Fruit fly (Drosophila melanogaster) whole organism, embryonic: Measurements from ENCODE around the gene CG32313.

Experiments
- Asciz ChIP-seq: fragments of 200-800 bp; sonication (Bioruptor generic); optimal IDR thresholded peaks from 2 replicates; lab custom pipeline; 2017; ENCODE audit warnings: missing biosample characterization, mild to moderate bottlenecking, missing genetic modification characterization, missing genetic modification reagents
- Atf-2 ChIP-seq: fragments of 200-800 bp; sonication (Bioruptor generic); optimal IDR thresholded peaks from 2 replicates; lab custom pipeline; 2016; ENCODE audit warnings: missing biosample characterization, missing genetic modification characterization
- B-H1 ChIP-seq: fragments of 200-800 bp; sonication (Bioruptor generic); IDR thresholded peaks from 3 replicates; pipeline ENCODE4 v1.3.6; 2022; ENCODE audit warnings: missing biosample characterization, missing genetic modification characterization
- CG10366 ChIP-seq: fragments of 200-800 bp; sonication (Bioruptor generic); IDR thresholded peaks from 2 replicates; pipeline ENCODE4 v1.3.6; 2022; ENCODE audit warnings: missing biosample characterization, missing genetic modification characterization
- CG11085 ChIP-seq: fragments of 200-800 bp; sonication (Bioruptor generic); IDR thresholded peaks from 2 replicates; pipeline ENCODE4 v1.3.6; 2022; ENCODE audit warnings: missing biosample characterization, missing genetic modification characterization
- CG11504 ChIP-seq: fragments of 200-800 bp; sonication (Bioruptor generic); optimal IDR thresholded peaks from 3 replicates; lab custom pipeline; 2019; ENCODE audit warnings: missing biosample characterization, mild to moderate bottlenecking, missing genetic modification characterization, moderate library complexity
- CG12391 ChIP-seq: fragments of 200-800 bp; sonication (Bioruptor generic); optimal IDR thresholded peaks from 3 replicates; lab custom pipeline; 2018; ENCODE audit warnings: missing biosample characterization, mild to moderate bottlenecking, missing genetic modification characterization, moderate library complexity
- CG12942 ChIP-seq: fragments of 200-800 bp; sonication (Bioruptor generic); optimal IDR thresholded peaks from 3 replicates; lab custom pipeline; 2016; ENCODE audit warnings: missing biosample characterization, missing genetic modification characterization
- CG13296 ChIP-seq: fragments of 200-800 bp; sonication (Bioruptor generic); optimal IDR thresholded peaks from 3 replicates; lab custom pipeline; 2018; ENCODE audit warnings: missing biosample characterization, mild to moderate bottlenecking, missing genetic modification characterization
- CG14441 ChIP-seq: fragments of 200-800 bp; sonication (Bioruptor generic); IDR thresholded peaks from 2 replicates; pipeline ENCODE4 v1.3.6; 2022; ENCODE audit warnings: missing biosample characterization, missing genetic modification characterization
- CG14965 ChIP-seq: fragments of 200-800 bp; sonication (Bioruptor generic); optimal IDR thresholded peaks from 2 replicates; lab custom pipeline; 2016; ENCODE audit warnings: missing biosample characterization, missing genetic modification characterization, borderline replicate concordance
- CG15269 ChIP-seq: fragments of 200-800 bp; sonication (Bioruptor generic); optimal IDR thresholded peaks from 2 replicates; lab custom pipeline; 2018; ENCODE audit warnings: missing biosample characterization, mild to moderate bottlenecking, missing genetic modification characterization, moderate library complexity
- CG1602 ChIP-seq: fragments of 200-800 bp; sonication (Bioruptor generic); optimal IDR thresholded peaks from 3 replicates; lab custom pipeline; 2016; ENCODE audit warnings: missing biosample characterization, missing genetic modification characterization
- CG16863 ChIP-seq: fragments of 200-800 bp; sonication (Bioruptor generic); optimal IDR thresholded peaks from 3 replicates; lab custom pipeline; 2016; ENCODE audit warnings: missing biosample characterization, missing genetic modification characterization
- CG17829 ChIP-seq: fragments of 200-800 bp; optimal IDR thresholded peaks from 2 replicates; lab custom pipeline; 2019; ENCODE audit warnings: missing biosample characterization, mild to moderate bottlenecking, missing genetic modification characterization, moderate library complexity
- CG1792 ChIP-seq: fragments of 200-800 bp; sonication (Bioruptor generic); optimal IDR thresholded peaks from 2 replicates; lab custom pipeline; 2016; ENCODE audit warnings: missing biosample characterization, missing genetic modification characterization
- CG32532 ChIP-seq: fragments of 200-800 bp; sonication (Bioruptor generic); IDR thresholded peaks from 2 replicates; pipeline ENCODE4 v1.3.6; 2022; ENCODE audit warnings: missing biosample characterization, missing genetic modification characterization
- CG3281 ChIP-seq: fragments of 200-800 bp; sonication (Bioruptor generic); optimal IDR thresholded peaks from 3 replicates; lab custom pipeline; 2017; ENCODE audit warnings: missing biosample characterization, mild to moderate bottlenecking, missing genetic modification characterization
- CG3407 ChIP-seq: fragments of 200-800 bp; sonication (Bioruptor generic); optimal IDR thresholded peaks from 2 replicates; lab custom pipeline; 2018; ENCODE audit warnings: missing biosample characterization, mild to moderate bottlenecking, missing genetic modification characterization
- CG43689 ChIP-seq: fragments of 200-800 bp; sonication (Bioruptor generic); IDR thresholded peaks from 2 replicates; pipeline ENCODE4 v1.3.6; 2022; ENCODE audit warnings: missing biosample characterization, missing genetic modification characterization
- CG4707 ChIP-seq: fragments of 200-800 bp; sonication (Bioruptor generic); optimal IDR thresholded peaks from 2 replicates; lab custom pipeline; 2018; ENCODE audit warnings: missing biosample characterization, mild to moderate bottlenecking, missing genetic modification characterization, moderate library complexity
- CG7357 ChIP-seq: fragments of 200-800 bp; sonication (Bioruptor generic); IDR thresholded peaks from 3 replicates; pipeline ENCODE4 v1.3.6; 2022; ENCODE audit warnings: missing biosample characterization, missing genetic modification characterization
- CG7372 ChIP-seq: fragments of 200-800 bp; sonication (Bioruptor generic); IDR thresholded peaks from 2 replicates; pipeline ENCODE4 v1.3.6; 2022; ENCODE audit warnings: missing biosample characterization, missing genetic modification characterization
- CG8944 ChIP-seq: fragments of 200-800 bp; sonication (Bioruptor generic); optimal IDR thresholded peaks from 3 replicates; lab custom pipeline; 2016; ENCODE audit warnings: missing biosample characterization, missing genetic modification characterization
- D19B ChIP-seq: fragments of 200-800 bp; sonication (Bioruptor generic); optimal IDR thresholded peaks from 2 replicates; lab custom pipeline; 2017; ENCODE audit warnings: missing biosample characterization, mild to moderate bottlenecking, missing genetic modification characterization
- Deaf1 ChIP-seq: fragments of 200-800 bp; optimal IDR thresholded peaks from 3 replicates; lab custom pipeline; 2019; ENCODE audit warnings: missing biosample characterization, mild to moderate bottlenecking, missing genetic modification characterization, moderate library complexity
- Dip2 ChIP-seq: fragments of 200-800 bp; sonication (Bioruptor generic); IDR thresholded peaks from 2 replicates; pipeline ENCODE4 v1.3.6; 2022; ENCODE audit warnings: missing biosample characterization, missing genetic modification characterization
- Dll ChIP-seq: fragments of 200-800 bp; sonication (Bioruptor generic); IDR thresholded peaks from 4 replicates; pipeline ENCODE4 v1.3.6; 2022; ENCODE audit warnings: missing biosample characterization, missing genetic modification characterization; ENCODE audit not compliant: partially characterized antibody
- Fer1 ChIP-seq: fragments of 200-800 bp; sonication (Bioruptor generic); optimal IDR thresholded peaks from 2 replicates; lab custom pipeline; 2017; ENCODE audit warnings: missing biosample characterization, mild to moderate bottlenecking, missing genetic modification characterization
- HLH3B ChIP-seq: fragments of 200-800 bp; sonication (Bioruptor generic); IDR thresholded peaks from 2 replicates; pipeline ENCODE4 v1.3.6; 2022; ENCODE audit warnings: missing biosample characterization, missing genetic modification characterization
- Hand ChIP-seq: fragments of 200-800 bp; sonication (Bioruptor generic); optimal IDR thresholded peaks from 2 replicates; lab custom pipeline; 2017; ENCODE audit warnings: mild to moderate bottlenecking, missing biosample characterization, missing genetic modification reagents, missing genetic modification characterization
- MTF-1 ChIP-seq: fragments of 200-800 bp; sonication (Bioruptor generic); optimal IDR thresholded peaks from 2 replicates; lab custom pipeline; 2018; ENCODE audit warnings: missing biosample characterization, mild to moderate bottlenecking, missing genetic modification characterization, borderline replicate concordance
- Pdp1 ChIP-seq, 2 experiments: fragments of 200-800 bp; sonication (Bioruptor generic); optimal IDR thresholded peaks; 3 replicates each; lab custom pipeline; 2016; ENCODE audit warnings: missing biosample characterization in 2 of 2, missing genetic modification characterization in 2 of 2, mild to moderate bottlenecking in 1 of 2, moderate library complexity in 1 of 2
- Sox100B ChIP-seq: fragments of 200-800 bp; sonication (Bioruptor generic); optimal IDR thresholded peaks from 3 replicates; lab custom pipeline; 2018; ENCODE audit warnings: missing biosample characterization, mild to moderate bottlenecking, missing genetic modification characterization
- Sry-β ChIP-seq: fragments of 200-800 bp; sonication (Bioruptor generic); optimal IDR thresholded peaks from 2 replicates; lab custom pipeline; 2018; ENCODE audit warnings: missing biosample characterization, mild to moderate bottlenecking, missing genetic modification characterization, moderate library complexity
- Ssrp ChIP-seq: fragments of 200-800 bp; sonication (Bioruptor generic); optimal IDR thresholded peaks from 2 replicates; lab custom pipeline; 2018; ENCODE audit warnings: missing biosample characterization, mild to moderate bottlenecking, missing genetic modification characterization, moderate library complexity
- Taf1 ChIP-seq: fragments of 200-800 bp; sonication (Bioruptor generic); IDR thresholded peaks from 2 replicates; pipeline ENCODE4 v1.3.6; 2022; ENCODE audit warnings: missing biosample characterization, missing genetic modification characterization
- bcd ChIP-seq: fragments of 200-800 bp; sonication (Bioruptor generic); optimal IDR thresholded peaks from 2 replicates; lab custom pipeline; 2017; ENCODE audit warnings: missing biosample characterization, mild to moderate bottlenecking, missing genetic modification characterization
- br ChIP-seq: fragments of >200 bp; optimal IDR thresholded peaks from 2 replicates; lab custom pipeline; 2017
- esg ChIP-seq: fragments of 200-800 bp; sonication (Bioruptor generic); conservative IDR thresholded peaks from 2 replicates; pipeline ENCODE4 v1.3.6; 2022; ENCODE audit warnings: missing biosample characterization, missing genetic modification characterization
- gcm ChIP-seq: fragments of 200-800 bp; sonication (Bioruptor generic); optimal IDR thresholded peaks from 2 replicates; lab custom pipeline; 2019; ENCODE audit warnings: missing biosample characterization, mild to moderate bottlenecking, missing genetic modification characterization, moderate library complexity
- gfzf ChIP-seq: fragments of 200-800 bp; sonication (Bioruptor generic); optimal IDR thresholded peaks from 2 replicates; lab custom pipeline; 2016; ENCODE audit warnings: missing biosample characterization, mild to moderate bottlenecking, missing genetic modification characterization, moderate library complexity
- hth ChIP-seq: fragments of >200 bp; optimal IDR thresholded peaks from 2 replicates; lab custom pipeline; 2017; ENCODE audit warnings: inconsistent platforms
- klu ChIP-seq: fragments of 200-800 bp; sonication (Bioruptor generic); IDR thresholded peaks from 2 replicates; pipeline ENCODE4 v1.3.6; 2022; ENCODE audit warnings: missing biosample characterization, missing genetic modification characterization
- maf-S ChIP-seq: fragments of 200-800 bp; sonication (Bioruptor generic); optimal IDR thresholded peaks from 2 replicates; lab custom pipeline; 2016; ENCODE audit warnings: missing biosample characterization, missing genetic modification characterization
- pho ChIP-seq: fragments of 200-800 bp; sonication (Bioruptor generic); optimal IDR thresholded peaks from 2 replicates; lab custom pipeline; 2016; ENCODE audit warnings: missing biosample characterization, missing genetic modification characterization
- rib ChIP-seq: fragments of 200-800 bp; sonication (Bioruptor generic); IDR thresholded peaks from 2 replicates; pipeline ENCODE4 v1.3.6; 2022; ENCODE audit warnings: missing biosample characterization, missing genetic modification characterization
- schlank ChIP-seq: fragments of 200-800 bp; sonication (Bioruptor generic); optimal IDR thresholded peaks from 2 replicates; lab custom pipeline; 2018; ENCODE audit warnings: missing biosample characterization, mild to moderate bottlenecking, missing genetic modification characterization
- trh ChIP-seq: fragments of 200-800 bp; sonication (Bioruptor generic); optimal IDR thresholded peaks from 2 replicates; lab custom pipeline; 2016; ENCODE audit warnings: missing biosample characterization, missing genetic modification characterization
- unpg ChIP-seq: fragments of 200-800 bp; sonication (Bioruptor generic); optimal IDR thresholded peaks from 3 replicates; lab custom pipeline; 2018; ENCODE audit warnings: missing biosample characterization, mild to moderate bottlenecking, missing genetic modification characterization, moderate library complexity

CG32313 gene

DNA sequence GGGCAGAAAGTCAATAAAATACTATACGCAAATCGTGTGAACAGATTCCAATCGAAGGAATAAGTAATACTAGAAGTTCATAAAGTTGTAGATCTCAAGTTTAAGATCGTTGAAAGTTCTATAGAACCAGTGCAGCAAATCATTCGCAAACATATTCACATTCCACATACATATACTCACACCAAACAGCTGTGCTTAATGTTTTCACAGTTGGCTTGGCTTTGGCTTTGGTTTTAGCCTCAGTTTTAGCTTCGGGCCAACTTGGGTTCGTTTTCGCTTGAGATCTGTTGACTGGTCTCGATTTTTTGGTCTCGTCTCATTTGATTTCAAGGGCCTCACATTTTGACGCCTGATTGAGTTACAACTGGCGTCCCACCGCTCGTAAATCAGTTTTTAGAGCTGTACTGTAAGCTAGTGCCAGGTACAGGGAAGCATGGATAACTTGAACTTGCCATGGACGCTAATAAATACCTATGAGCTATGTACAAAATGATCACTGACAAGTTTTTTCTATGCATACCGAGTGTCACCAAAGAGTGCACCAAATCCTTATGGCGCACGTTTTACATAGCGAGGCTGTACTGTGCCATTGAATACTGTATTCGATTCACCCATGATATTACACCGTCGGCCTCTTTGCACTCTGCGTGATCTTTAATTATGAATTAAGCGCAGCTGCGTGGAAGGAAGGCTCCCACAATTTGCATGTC is 41.8 kb upstream of the CG32313 start (continued):
- TF ChIP-seq esg (GFP tag; lab: Robert Waterston, UW) (peak; percentile 86), D19B (GFP tag; lab: Kevin White, UChicago) (peak; percentile 62), CG43689 (GFP tag; lab: Robert Waterston, UW) (peak; percentile 78), CG12391 (tag; lab: Kevin White, UChicago) (peak; percentile 62), CG4707 (peak; percentile 46), pho (GFP tag; lab: Kevin White, UChicago) (peak; percentile 75), bcd (peak; percentile 75), br (lab: Kevin White, UChicago) (no peak), CG3407 (GFP tag; lab: Kevin White, UChicago) (peak; percentile 24), Deaf1 (tag; lab: Kevin White, UChicago) (peak; percentile 45), maf-S (GFP tag; lab: Kevin White, UChicago) (peak; percentile 77), CG17829 (tag; lab: Kevin White, UChicago) (peak; percentile 67), HLH3B (GFP tag; lab: Robert Waterston, UW) (peak; percentile 88), B-H1 (GFP tag; lab: Robert Waterston, UW) (peak; percentile 80), CG10366 (GFP tag; lab: Robert Waterston, UW) (peak; percentile 87), CG13296 (GFP tag; lab: Kevin White, UChicago) (peak; percentile 80), CG1602 (GFP tag; lab: Kevin White, UChicago) (peak; percentile 61), CG15269 (tag; lab: Kevin White, UChicago) (peak; percentile 89), Atf-2 (GFP tag; lab: Kevin White, UChicago) (peak; percentile 25), rib (GFP tag; lab: Robert Waterston, UW) (peak; percentile 82; the same call in 1 of the 2 replicates), Dip2 (GFP tag; lab: Robert Waterston, UW) (peak; percentile 38; the same call in 1 of the 2 replicates), CG11504 (peak; percentile 88), CG12942 (GFP tag; lab: Kevin White, UChicago) (peak; percentile 64), klu (peak; percentile 58), Sry-β (no peak), MTF-1 (peak; percentile 67), hth (lab: Kevin White, UChicago) (no peak), Dll (no peak), Hand (GFP tag; lab: Kevin White, UChicago) (peak; percentile 32), CG14441 (GFP tag; lab: Robert Waterston, UW) (peak; percentile 92), unpg (GFP tag; lab: Kevin White, UChicago) (peak; percentile 84), trh (GFP tag; lab: Kevin White, UChicago) (peak; percentile 65), CG7357 (GFP tag; lab: Robert Waterston, UW) (peak; percentile 72), CG16863 (GFP tag; lab: Kevin White, UChicago) (peak; percentile 73), CG1792 (peak; percentile 88), schlank (tag; lab: Kevin White, UChicago) (peak; percentile 74), Sox100B (GFP tag; lab: Kevin White, UChicago) (peak; percentile 57), Fer1 (peak; percentile 84), CG14965 (peak; percentile 55), Taf1 (peak; percentile 70; the same call in 1 of the 2 replicates), CG11085 (peak; percentile 86), gfzf (GFP tag; lab: Kevin White, UChicago) (no peak), CG32532 (GFP tag; lab: Robert Waterston, UW) (peak; percentile 91), Pdp1 (GFP tag; optimal IDR thresholded peaks at IDR 0.05; lab: Kevin White, UChicago) (peak; percentile 83 to 88), gcm (GFP tag; lab: Kevin White, UChicago) (no peak), CG8944 (GFP tag; lab: Kevin White, UChicago) (peak; percentile 76), Ssrp (tag; lab: Kevin White, UChicago) (peak; percentile 56), CG3281 (GFP tag; lab: Kevin White, UChicago) (peak; percentile 82), CG7372 (peak; percentile 88), Asciz (peak; percentile 44)
